Worm (Caenorhabditis elegans): ENCODE data around the gene Y45G12B.2.
A peak's percentile ranks its signal among the peaks of the same experiment; 100 is the strongest.

Gene Y45G12B.2

ce11 chrV:2695935-2696334 is 1.4 kb downstream of the Y45G12B.2 start, which contains the start of gene Y45G12B.3:
Y45G12B.3 (minus strand) TSS chrV:2696254.
- TF ChIP-seq ztf-29 (GFP tag; IDR thresholded peaks at IDR 0.05) (no peak), klf-2 (GFP tag; conservative IDR thresholded peaks at IDR 0.05) (no peak), ref-1 (GFP tag; conservative IDR thresholded peaks at IDR 0.05) (no peak), tab-1 (GFP tag; IDR thresholded peaks at IDR 0.05) (no peak)

ce11 chrV:2697693-2698092 is 3.1 kb downstream of the Y45G12B.2 start:
- TF ChIP-seq med-1 (GFP tag; optimal IDR thresholded peaks at IDR 0.05; ENCODE audit: insufficient read depth), result peak; percentile 12
- TF ChIP-seq ref-1 (GFP tag; conservative IDR thresholded peaks at IDR 0.05), result no peak
- 0 out of 2 replicates have a peak, but pooled peaks have one; percentile 58 for TF ChIP-seq flt-1 (GFP tag; IDR thresholded peaks at IDR 0.05)
- TF ChIP-seq cog-1 (tag; optimal IDR thresholded peaks at IDR 0.05), result no peak
- TF ChIP-seq T22C8.4 (GFP tag; IDR thresholded peaks at IDR 0.05), result no peak
- TF ChIP-seq tab-1 (GFP tag; IDR thresholded peaks at IDR 0.05), result no peak
- TF ChIP-seq klf-2 (GFP tag; conservative IDR thresholded peaks at IDR 0.05), result no peak
- TF ChIP-seq ztf-29 (GFP tag; IDR thresholded peaks at IDR 0.05), result no peak
- no peak for TF ChIP-seq ztf-23 (GFP tag; IDR thresholded peaks at IDR 0.05)

ce11 chrV:2698826-2699225 is 4.3 kb downstream of the Y45G12B.2 start, which contains the start of gene nuo-5:
nuo-5 (plus strand) TSS chrV:2698972.
- TF ChIP-seq cog-1 (tag; optimal IDR thresholded peaks at IDR 0.05), result no peak
- no peak for TF ChIP-seq ztf-23 (GFP tag; IDR thresholded peaks at IDR 0.05)
- no peak for TF ChIP-seq ref-1 (GFP tag; conservative IDR thresholded peaks at IDR 0.05)
- TF ChIP-seq flt-1 (GFP tag; IDR thresholded peaks at IDR 0.05), result no peak
- no peak for TF ChIP-seq med-1 (GFP tag; optimal IDR thresholded peaks at IDR 0.05; ENCODE audit: insufficient read depth)
- no peak for TF ChIP-seq tab-1 (GFP tag; IDR thresholded peaks at IDR 0.05)
- no peak for TF ChIP-seq klf-2 (GFP tag; conservative IDR thresholded peaks at IDR 0.05)
- TF ChIP-seq T22C8.4 (GFP tag; IDR thresholded peaks at IDR 0.05), result no peak
- no peak for TF ChIP-seq ztf-29 (GFP tag; IDR thresholded peaks at IDR 0.05)

- TF ChIP-seq cog-1 (tag; optimal IDR thresholded peaks at IDR 0.05) (no peak), klf-2 (GFP tag; conservative IDR thresholded peaks at IDR 0.05) (no peak), tab-1 (GFP tag; IDR thresholded peaks at IDR 0.05) (no peak), ztf-29 (GFP tag; IDR thresholded peaks at IDR 0.05) (no peak), med-1 (GFP tag; optimal IDR thresholded peaks at IDR 0.05; ENCODE audit: insufficient read depth) (no peak), flt-1 (GFP tag; IDR thresholded peaks at IDR 0.05) (no peak), ref-1 (GFP tag; conservative IDR thresholded peaks at IDR 0.05) (no peak), T22C8.4 (GFP tag; IDR thresholded peaks at IDR 0.05) (no peak), ztf-23 (GFP tag; IDR thresholded peaks at IDR 0.05) (no peak)
Observed at ce11 chrV:2702883-2703282, 8.3 kb downstream of the Y45G12B.2 start.

ce11 chrV:2703299-2703698 is 8.7 kb downstream of the Y45G12B.2 start:
- no peak for TF ChIP-seq cog-1 (tag; optimal IDR thresholded peaks at IDR 0.05)
- no peak for TF ChIP-seq ztf-29 (GFP tag; IDR thresholded peaks at IDR 0.05)
- TF ChIP-seq ref-1 (GFP tag; conservative IDR thresholded peaks at IDR 0.05), result no peak
- no peak for TF ChIP-seq tab-1 (GFP tag; IDR thresholded peaks at IDR 0.05)
- TF ChIP-seq med-1 (GFP tag; optimal IDR thresholded peaks at IDR 0.05; ENCODE audit: insufficient read depth), result no peak
- no peak for TF ChIP-seq ztf-23 (GFP tag; IDR thresholded peaks at IDR 0.05)
- TF ChIP-seq T22C8.4 (GFP tag; IDR thresholded peaks at IDR 0.05), result no peak
- TF ChIP-seq klf-2 (GFP tag; conservative IDR thresholded peaks at IDR 0.05), result no peak
- no peak for TF ChIP-seq flt-1 (GFP tag; IDR thresholded peaks at IDR 0.05)

ce11 chrV:2706379-2706778 is 11.8 kb downstream of the Y45G12B.2 start:
- TF ChIP-seq ref-1 (GFP tag; conservative IDR thresholded peaks at IDR 0.05), result no peak

- TF ChIP-seq ref-1 (GFP tag; conservative IDR thresholded peaks at IDR 0.05), result no peak
- TF ChIP-seq ztf-29 (GFP tag; IDR thresholded peaks at IDR 0.05), result no peak
- TF ChIP-seq klf-2 (GFP tag; conservative IDR thresholded peaks at IDR 0.05), result no peak
- no peak for TF ChIP-seq tab-1 (GFP tag; IDR thresholded peaks at IDR 0.05)
- no peak for TF ChIP-seq cog-1 (tag; optimal IDR thresholded peaks at IDR 0.05)
Observed at ce11 chrV:2710192-2710591, 15.6 kb downstream of the Y45G12B.2 start.

ce11 chrV:2711429-2711828 is 16.9 kb downstream of the Y45G12B.2 start, which contains the start of gene C24B9.3:
C24B9.3 (minus strand) TSS chrV:2711599.
- TF ChIP-seq ref-1 (GFP tag; conservative IDR thresholded peaks at IDR 0.05) (no peak), ztf-29 (GFP tag; IDR thresholded peaks at IDR 0.05) (no peak), flt-1 (GFP tag; IDR thresholded peaks at IDR 0.05) (no peak), ztf-23 (GFP tag; IDR thresholded peaks at IDR 0.05) (no peak), T22C8.4 (GFP tag; IDR thresholded peaks at IDR 0.05) (no peak)

- TF ChIP-seq cog-1 (tag; optimal IDR thresholded peaks at IDR 0.05), result no peak
- no peak for TF ChIP-seq tab-1 (GFP tag; IDR thresholded peaks at IDR 0.05)
- no peak for TF ChIP-seq ref-1 (GFP tag; conservative IDR thresholded peaks at IDR 0.05)
- no peak for TF ChIP-seq T22C8.4 (GFP tag; IDR thresholded peaks at IDR 0.05)
- no peak for TF ChIP-seq flt-1 (GFP tag; IDR thresholded peaks at IDR 0.05)
Observed at ce11 chrV:2713532-2713931, 19.0 kb downstream of the Y45G12B.2 start, which contains the start of gene srt-28. srt-28 (minus strand) TSS chrV:2713632.

ce11 chrV:2716933-2717332 is 22.4 kb downstream of the Y45G12B.2 start:
- TF ChIP-seq flt-1 (GFP tag; IDR thresholded peaks at IDR 0.05) (no peak), ztf-29 (GFP tag; IDR thresholded peaks at IDR 0.05) (no peak), ref-1 (GFP tag; conservative IDR thresholded peaks at IDR 0.05) (no peak), tab-1 (GFP tag; IDR thresholded peaks at IDR 0.05) (no peak), klf-2 (GFP tag; conservative IDR thresholded peaks at IDR 0.05) (no peak), cog-1 (tag; optimal IDR thresholded peaks at IDR 0.05) (no peak), ztf-23 (GFP tag; IDR thresholded peaks at IDR 0.05) (no peak), T22C8.4 (GFP tag; IDR thresholded peaks at IDR 0.05) (no peak), med-1 (GFP tag; optimal IDR thresholded peaks at IDR 0.05; ENCODE audit: insufficient read depth) (no peak)

Measured in whole organism, midembryonic.